Worm (Caenorhabditis elegans) whole organism, L1 larva: ENCODE data around the gene cebp-1.
A peak's percentile ranks its signal among the peaks of the same experiment; 100 is the strongest.

Source experiments
- C04F5.9 ChIP-seq: sonication (generic microtip); optimal IDR thresholded peaks from 2 replicates; lab custom pipeline; 2016; ENCODE audit warnings: missing genetic modification characterization, missing compliant biosample characterization
- F16B12.6 ChIP-seq: fragments of 150-350 bp; optimal IDR thresholded peaks from 2 replicates; lab custom pipeline; 2014; ENCODE audit warnings: missing biosample characterization, missing genetic modification characterization
- Y116A8C.19 ChIP-seq: sonication (generic microtip); optimal IDR thresholded peaks from 2 replicates; lab custom pipeline; 2016; ENCODE audit warnings: missing compliant biosample characterization, missing genetic modification characterization, borderline replicate concordance
- aha-1 ChIP-seq: fragments of 150-350 bp; optimal IDR thresholded peaks from 2 replicates; lab custom pipeline; 2014; ENCODE audit warnings: missing biosample characterization, missing genetic modification characterization
- alr-1 ChIP-seq: fragments of 200-800 bp; sonication (Bioruptor generic); optimal IDR thresholded peaks from 2 replicates; lab custom pipeline; 2018; ENCODE audit warnings: borderline replicate concordance, mild to moderate bottlenecking, missing genetic modification characterization, missing compliant biosample characterization
- aly-2 ChIP-seq: fragments of 150-350 bp; optimal IDR thresholded peaks from 2 replicates; lab custom pipeline; 2014; ENCODE audit warnings: missing biosample characterization, missing genetic modification characterization
- blmp-1 ChIP-seq: fragments of 150-350 bp; optimal IDR thresholded peaks from 2 replicates; lab custom pipeline; 2014; ENCODE audit warnings: missing biosample characterization, missing genetic modification characterization
- ceh-88 ChIP-seq: fragments of 200-800 bp; sonication (Bioruptor generic); IDR thresholded peaks from 2 replicates; pipeline ENCODE4 v1.3.6; 2022; ENCODE audit warnings: missing genetic modification characterization, missing compliant biosample characterization
- ceh-90 ChIP-seq: sonication (generic microtip); optimal IDR thresholded peaks from 2 replicates; lab custom pipeline; 2016; ENCODE audit warnings: missing genetic modification characterization, missing compliant biosample characterization
- efl-1 ChIP-seq, 4 experiments: fragments of 150-350 bp; optimal IDR thresholded peaks in 3 of 4; peaks in 1 of 4; 1 replicate in 1 of 4; 2 replicates in 3 of 4; lab custom pipeline; 2014; ENCODE audit warnings: missing biosample characterization in 2 of 4, missing genetic modification characterization in 2 of 4, missing genetic modification reagents in 2 of 4
- efl-3 ChIP-seq: fragments of 200-800 bp; sonication (Bioruptor generic); optimal IDR thresholded peaks from 2 replicates; lab custom pipeline; 2018; ENCODE audit warnings: mild to moderate bottlenecking, missing genetic modification characterization, missing compliant biosample characterization
- egl-13 ChIP-seq: sonication (generic microtip); optimal IDR thresholded peaks from 2 replicates; lab custom pipeline; 2016; ENCODE audit warnings: missing genotype, missing genetic modification reagents, missing genetic modification characterization, missing compliant biosample characterization
- elt-2 ChIP-seq: sonication (generic microtip); optimal IDR thresholded peaks from 2 replicates; lab custom pipeline; 2016; ENCODE audit warnings: missing genetic modification characterization, mild to moderate bottlenecking, inconsistent platforms, missing compliant biosample characterization, missing genetic modification reagents
- fkh-8 ChIP-seq: sonication (generic microtip); optimal IDR thresholded peaks from 2 replicates; lab custom pipeline; 2016; ENCODE audit warnings: mild to moderate bottlenecking, missing genetic modification characterization, missing compliant biosample characterization
- hlh-17 ChIP-seq: fragments of 200-800 bp; sonication (Bioruptor generic); optimal IDR thresholded peaks from 2 replicates; lab custom pipeline; 2018; ENCODE audit warnings: missing genetic modification characterization, mild to moderate bottlenecking, missing compliant biosample characterization, moderate library complexity, borderline replicate concordance
- hlh-4 ChIP-seq: sonication (generic microtip); optimal IDR thresholded peaks from 2 replicates; lab custom pipeline; 2016; ENCODE audit warnings: mild to moderate bottlenecking, missing genetic modification characterization, missing compliant biosample characterization
- jun-1 ChIP-seq: fragments of 150-350 bp; optimal IDR thresholded peaks from 2 replicates; lab custom pipeline; 2014; ENCODE audit warnings: missing biosample characterization, missing genetic modification reagents, missing genetic modification characterization
- lin-13 ChIP-seq: fragments of 150-350 bp; optimal IDR thresholded peaks from 2 replicates; lab custom pipeline; 2014; ENCODE audit warnings: missing biosample characterization, missing genetic modification reagents, missing genetic modification characterization
- lin-14 ChIP-seq: fragments of 200-800 bp; sonication (Bioruptor generic); optimal IDR thresholded peaks from 2 replicates; lab custom pipeline; 2018; ENCODE audit warnings: mild to moderate bottlenecking, missing genetic modification characterization, moderate library complexity, missing compliant biosample characterization
- lin-15B ChIP-seq: fragments of 150-350 bp; sonication (generic microtip); optimal IDR thresholded peaks from 3 replicates; lab custom pipeline; 2014; ENCODE audit warnings: missing biosample characterization, missing genetic modification characterization
- lin-35 ChIP-seq, 2 experiments: fragments of 150-350 bp; optimal IDR thresholded peaks; 2 replicates each; lab custom pipeline; 2014; ENCODE audit warnings: missing biosample characterization in 2 of 2, missing genetic modification characterization in 2 of 2, missing genetic modification reagents in 2 of 2
- lin-39 ChIP-seq: fragments of 150-350 bp; optimal IDR thresholded peaks from 2 replicates; lab custom pipeline; 2014; ENCODE audit warnings: missing biosample characterization, missing genetic modification reagents, missing genetic modification characterization
- lir-3 ChIP-seq: sonication (generic microtip); optimal IDR thresholded peaks from 2 replicates; lab custom pipeline; 2016; ENCODE audit warnings: mild to moderate bottlenecking, missing genetic modification characterization, moderate library complexity, missing compliant biosample characterization; ENCODE audit not compliant: poor library complexity
- lsy-2 ChIP-seq, 2 experiments: fragments of 150-350 bp; optimal IDR thresholded peaks; 2 replicates each; lab custom pipeline; 2014; ENCODE audit warnings: missing biosample characterization in 2 of 2, missing genetic modification characterization in 2 of 2
- mab-9 ChIP-seq: fragments of 200-800 bp; sonication (Bioruptor generic); IDR thresholded peaks from 2 replicates; pipeline ENCODE4 v1.3.6; 2022; ENCODE audit warnings: missing genetic modification reagents, missing genetic modification characterization, missing compliant biosample characterization
- mdl-1 ChIP-seq, 2 experiments: fragments of 150-350 bp; optimal IDR thresholded peaks; 2 replicates each; lab custom pipeline; 2014 to 2017; ENCODE audit warnings: missing biosample characterization in 2 of 2, missing genetic modification characterization in 2 of 2, inconsistent platforms in 1 of 2
- mef-2 ChIP-seq: fragments of 150-350 bp; optimal IDR thresholded peaks from 2 replicates; lab custom pipeline; 2014; ENCODE audit warnings: missing biosample characterization, missing genetic modification characterization
- mep-1 ChIP-seq: fragments of 150-350 bp; optimal IDR thresholded peaks from 2 replicates; lab custom pipeline; 2014; ENCODE audit warnings: missing biosample characterization, missing genetic modification characterization
- nhr-19 ChIP-seq: fragments of 200-800 bp; sonication (Bioruptor generic); conservative IDR thresholded peaks from 2 replicates; pipeline ENCODE4 v1.3.6; 2022; ENCODE audit warnings: missing genetic modification characterization, missing compliant biosample characterization
- nhr-76 ChIP-seq: sonication (generic microtip); optimal IDR thresholded peaks from 2 replicates; lab custom pipeline; 2017; ENCODE audit warnings: missing biosample characterization, missing genetic modification characterization
- nhr-77 ChIP-seq: fragments of 150-350 bp; optimal IDR thresholded peaks from 2 replicates; lab custom pipeline; 2014; ENCODE audit warnings: missing biosample characterization, missing genetic modification characterization
- nhr-84 ChIP-seq: sonication (generic microtip); optimal IDR thresholded peaks from 2 replicates; lab custom pipeline; 2017; ENCODE audit warnings: missing biosample characterization, missing genetic modification characterization
- nhr-85 ChIP-seq: sonication (generic microtip); peaks from one replicate; lab custom pipeline; 2016; ENCODE audit warnings: missing genetic modification characterization, inconsistent platforms, missing compliant biosample characterization
- nhr-90 ChIP-seq: sonication (generic microtip); optimal IDR thresholded peaks from 2 replicates; lab custom pipeline; 2016; ENCODE audit warnings: mild to moderate bottlenecking, missing genetic modification characterization, missing compliant biosample characterization; ENCODE audit not compliant: poor library complexity
- pax-3 ChIP-seq: fragments of 200-800 bp; sonication (Bioruptor generic); optimal IDR thresholded peaks from 2 replicates; lab custom pipeline; 2018; ENCODE audit warnings: mild to moderate bottlenecking, missing genetic modification characterization, moderate library complexity, missing compliant biosample characterization
- skn-1 ChIP-seq: fragments of 150-350 bp; optimal IDR thresholded peaks from 2 replicates; lab custom pipeline; 2014; ENCODE audit warnings: missing biosample characterization, missing genetic modification characterization
- snpc-4 ChIP-seq: fragments of 150-350 bp; optimal IDR thresholded peaks from 2 replicates; lab custom pipeline; 2014; ENCODE audit warnings: missing biosample characterization, missing genetic modification characterization
- sox-4 ChIP-seq: sonication (generic microtip); optimal IDR thresholded peaks from 2 replicates; lab custom pipeline; 2016; ENCODE audit warnings: missing genetic modification characterization, missing compliant biosample characterization
- sptf-1 ChIP-seq: fragments of 150-350 bp; optimal IDR thresholded peaks from 2 replicates; lab custom pipeline; 2014; ENCODE audit warnings: missing biosample characterization, missing genetic modification characterization
- sup-37 ChIP-seq: fragments of 200-800 bp; sonication (Bioruptor generic); optimal IDR thresholded peaks from 2 replicates; lab custom pipeline; 2018; ENCODE audit warnings: mild to moderate bottlenecking, missing genetic modification characterization, missing compliant biosample characterization
- tbx-2 ChIP-seq: sonication (generic microtip); optimal IDR thresholded peaks from 2 replicates; lab custom pipeline; 2016; ENCODE audit warnings: missing genetic modification characterization, missing compliant biosample characterization
- tlp-1 ChIP-seq: fragments of 150-350 bp; optimal IDR thresholded peaks from 2 replicates; lab custom pipeline; 2014; ENCODE audit warnings: missing biosample characterization, missing genetic modification characterization
- unc-130 ChIP-seq: fragments of 150-350 bp; optimal IDR thresholded peaks from 2 replicates; lab custom pipeline; 2017; ENCODE audit warnings: missing biosample characterization, missing genetic modification characterization, inconsistent platforms
- unc-30 ChIP-seq: sonication (generic microtip); optimal IDR thresholded peaks from 2 replicates; lab custom pipeline; 2017; ENCODE audit warnings: missing biosample characterization, missing genetic modification characterization
- unc-62 ChIP-seq: fragments of 150-350 bp; optimal IDR thresholded peaks from 2 replicates; lab custom pipeline; 2014; ENCODE audit warnings: missing biosample characterization, missing genetic modification reagents, missing genetic modification characterization
- unc-86 ChIP-seq: sonication (generic microtip); optimal IDR thresholded peaks from 2 replicates; lab custom pipeline; 2016; ENCODE audit warnings: missing genetic modification characterization, missing compliant biosample characterization
- zip-4 ChIP-seq: fragments of 200-800 bp; sonication (Bioruptor generic); optimal IDR thresholded peaks from 2 replicates; lab custom pipeline; 2018; ENCODE audit warnings: mild to moderate bottlenecking, missing genetic modification characterization, moderate library complexity, missing compliant biosample characterization
- ztf-11 ChIP-seq, 2 experiments: sonication (generic microtip); optimal IDR thresholded peaks; 2 replicates each; lab custom pipeline; 2016 to 2017; ENCODE audit warnings: missing genetic modification characterization in 2 of 2, missing biosample characterization in 1 of 2, missing compliant biosample characterization in 1 of 2
- ztf-4 ChIP-seq: fragments of 150-350 bp; optimal IDR thresholded peaks from 2 replicates; lab custom pipeline; 2014; ENCODE audit warnings: missing biosample characterization, missing genetic modification characterization

Gene cebp-1

ce11 chrX:1454385-1454784 is 717 bp upstream of the cebp-1 start (continued):
- TF ChIP-seq lin-13 = peak; percentile 68
- peak; percentile 82 for TF ChIP-seq nhr-19
- no peak for TF ChIP-seq unc-62
- TF ChIP-seq mef-2 (tag; lab: Kevin White, UChicago) = peak; percentile 70
- no peak for TF ChIP-seq unc-30 (tag; lab: Kevin White, UChicago)
- peak; percentile 78 for TF ChIP-seq pax-3 (tag; lab: Kevin White, UChicago)
- TF ChIP-seq nhr-77 (tag; lab: Kevin White, UChicago) = peak; percentile 67
- TF ChIP-seq lin-39 (tag; lab: Kevin White, UChicago) = peak; percentile 2
- peak; percentile 96 for TF ChIP-seq fkh-8 (tag; lab: Kevin White, UChicago)
- TF ChIP-seq ceh-88 (GFP tag; lab: Robert Waterston, UW) = peak; percentile 25; the same call in 1 of the 2 replicates
- no peak for TF ChIP-seq lin-15B (tag; lab: Kevin White, UChicago)
- TF ChIP-seq snpc-4 (tag; lab: Kevin White, UChicago) = peak; percentile 65
- peak; percentile 76 for TF ChIP-seq ztf-4 (tag; lab: Kevin White, UChicago)
- peak; percentile 97 for TF ChIP-seq lin-14 (GFP tag; lab: Kevin White, UChicago)
- no peak; the same call in 1 of the 2 replicates for TF ChIP-seq mab-9 (GFP tag; lab: Robert Waterston, UW)
- TF ChIP-seq egl-13 (tag; lab: Kevin White, UChicago) = peak; percentile 69
- TF ChIP-seq sptf-1 (tag; lab: Kevin White, UChicago) = no peak
- peak in 1 of 2 experiments; percentile 64 for TF ChIP-seq ztf-11 (tag; optimal IDR thresholded peaks at IDR 0.05; lab: Kevin White, UChicago)
- TF ChIP-seq sox-4 (tag; lab: Kevin White, UChicago) = peak; percentile 73
- peak; percentile 66 for TF ChIP-seq blmp-1 (tag; lab: Kevin White, UChicago)
- peak; percentile 30 for TF ChIP-seq aha-1 (tag; lab: Kevin White, UChicago)
- TF ChIP-seq lin-35 (GFP tag; optimal IDR thresholded peaks at IDR 0.05; lab: Kevin White, UChicago) = peak; percentile 74 to 83
- TF ChIP-seq mdl-1 (tag; optimal IDR thresholded peaks at IDR 0.05; lab: Kevin White, UChicago) = peak in 1 of 2 experiments; percentile 87
- peak; percentile 100 for TF ChIP-seq zip-4 (GFP tag; lab: Kevin White, UChicago)
- TF ChIP-seq sup-37 = peak; percentile 55
- TF ChIP-seq nhr-85 (tag; lab: Kevin White, UChicago) = peak; percentile 98
- TF ChIP-seq lir-3 (tag; lab: Kevin White, UChicago) = no peak
- peak; percentile 84 for TF ChIP-seq mep-1
- TF ChIP-seq Y116A8C.19 (tag; lab: Kevin White, UChicago) = no peak
- TF ChIP-seq alr-1 (tag; lab: Kevin White, UChicago) = no peak
- TF ChIP-seq nhr-90 (tag; lab: Kevin White, UChicago) = peak; percentile 84
- peak; percentile 100 for TF ChIP-seq jun-1 (tag; lab: Kevin White, UChicago)
- no peak for TF ChIP-seq nhr-84 (tag; lab: Kevin White, UChicago)
- TF ChIP-seq ceh-90 (tag; lab: Kevin White, UChicago) = no peak
- no peak for TF ChIP-seq hlh-17 (GFP tag; lab: Kevin White, UChicago)
- TF ChIP-seq, all 84 proteins: peak for 58

DNA sequence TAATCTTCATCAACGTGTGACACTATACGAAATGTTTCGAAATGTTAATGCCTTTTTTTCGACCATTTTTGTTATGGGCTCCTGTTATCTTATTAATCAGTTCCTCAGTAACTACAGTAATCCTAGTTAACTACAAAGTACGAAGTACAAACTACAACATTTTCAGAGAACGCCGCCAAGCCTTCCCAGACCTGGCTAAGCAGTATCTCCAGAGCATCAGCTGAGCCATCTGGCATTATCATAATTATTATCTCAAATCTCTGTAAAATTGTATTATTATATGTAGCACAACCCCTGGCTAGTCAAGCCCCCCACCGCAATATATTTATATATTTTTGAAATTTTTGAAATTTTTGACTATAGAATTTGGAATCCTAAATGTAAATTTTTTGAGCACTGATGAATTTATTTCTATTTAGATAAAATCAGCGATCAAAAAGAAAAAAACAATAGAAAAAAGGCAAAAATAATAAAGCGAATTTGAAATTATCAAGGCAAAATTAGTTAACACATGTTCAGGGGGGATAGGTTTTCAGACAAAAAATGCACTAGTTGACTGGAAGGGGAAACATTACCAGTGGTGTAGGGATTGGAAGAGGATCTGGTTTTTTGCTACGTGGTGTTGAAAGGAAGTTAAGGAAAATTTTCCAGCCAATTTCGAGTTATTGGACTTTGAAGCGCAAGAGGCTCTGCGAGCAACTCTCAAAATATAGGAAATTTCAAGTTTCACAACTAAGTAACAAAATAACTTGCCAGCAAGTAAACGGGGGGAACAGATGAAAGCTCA is 1.7 kb downstream of the cebp-1 start:
- TF ChIP-seq F16B12.6 (tag; lab: Kevin White, UChicago) = no peak
- peak; percentile 2 for TF ChIP-seq ztf-4 (tag; lab: Kevin White, UChicago)
- no peak for TF ChIP-seq unc-86 (tag; lab: Kevin White, UChicago)
- no peak for TF ChIP-seq tbx-2 (tag; lab: Kevin White, UChicago)
- peak in 1 of 2 experiments; percentile 20 for TF ChIP-seq lsy-2 (tag; optimal IDR thresholded peaks at IDR 0.05; lab: Kevin White, UChicago)
- TF ChIP-seq unc-130 = no peak
- TF ChIP-seq pax-3 (tag; lab: Kevin White, UChicago) = no peak
- TF ChIP-seq lin-15B (tag; lab: Kevin White, UChicago) = no peak
- no peak for TF ChIP-seq ztf-11 (tag; optimal IDR thresholded peaks at IDR 0.05; lab: Kevin White, UChicago)
- no peak for TF ChIP-seq efl-3 (GFP tag; lab: Kevin White, UChicago)
- TF ChIP-seq unc-62 = no peak
- TF ChIP-seq tlp-1 = no peak
- TF ChIP-seq nhr-76 (tag; lab: Kevin White, UChicago) = no peak
- no peak for TF ChIP-seq mab-9 (GFP tag; lab: Robert Waterston, UW)
- no peak for TF ChIP-seq skn-1 (tag; lab: Kevin White, UChicago)
- no peak for TF ChIP-seq aha-1 (tag; lab: Kevin White, UChicago)
- peak; percentile 15 for TF ChIP-seq aly-2
- no peak for TF ChIP-seq elt-2 (tag; lab: Kevin White, UChicago)
- no peak for TF ChIP-seq C04F5.9 (tag; lab: Kevin White, UChicago)
- no peak for TF ChIP-seq nhr-77 (tag; lab: Kevin White, UChicago)
- TF ChIP-seq hlh-4 = no peak
- TF ChIP-seq nhr-85 (tag; lab: Kevin White, UChicago) = peak; percentile 65
- no peak for TF ChIP-seq efl-1 (optimal IDR thresholded peaks at IDR 0.05; lab: Kevin White, UChicago)
- no peak for TF ChIP-seq efl-1 (GFP tag; optimal IDR thresholded peaks at IDR 0.05 in 1 of 2; lab: Kevin White, UChicago)
